Worm (Caenorhabditis elegans) whole organism, L1 larva: ENCODE measurements around the gene T25E4.1.

Experiments used
- C04F5.9 ChIP-seq: sonication (generic microtip); optimal IDR thresholded peaks from 2 replicates; lab custom pipeline; 2016; ENCODE audit warnings: missing genetic modification characterization, missing compliant biosample characterization
- C16A3.4 ChIP-seq: fragments of 150-350 bp; optimal IDR thresholded peaks from 2 replicates; lab custom pipeline; 2014; ENCODE audit warnings: missing biosample characterization, missing genetic modification characterization
- Y116A8C.19 ChIP-seq: sonication (generic microtip); optimal IDR thresholded peaks from 2 replicates; lab custom pipeline; 2016; ENCODE audit warnings: missing compliant biosample characterization, missing genetic modification characterization, borderline replicate concordance
- aha-1 ChIP-seq: fragments of 150-350 bp; optimal IDR thresholded peaks from 2 replicates; lab custom pipeline; 2014; ENCODE audit warnings: missing biosample characterization, missing genetic modification characterization
- ceh-63 ChIP-seq: fragments of 200-800 bp; sonication (Bioruptor generic); optimal IDR thresholded peaks from 2 replicates; lab custom pipeline; 2018; ENCODE audit warnings: mild to moderate bottlenecking, missing genetic modification characterization, missing compliant biosample characterization
- ceh-8 ChIP-seq: fragments of 200-800 bp; sonication (Bioruptor generic); optimal IDR thresholded peaks from 2 replicates; lab custom pipeline; 2018; ENCODE audit warnings: mild to moderate bottlenecking, missing genetic modification characterization, moderate library complexity, missing compliant biosample characterization
- ceh-82 ChIP-seq, 3 experiments: fragments of 150-350 bp in 1 of 3; sonication (generic microtip) in 2 of 3; optimal IDR thresholded peaks; 2 replicates each; lab custom pipeline; 2014 to 2017; ENCODE audit warnings: missing biosample characterization in 3 of 3, missing genetic modification characterization in 3 of 3
- ces-1 ChIP-seq: fragments of 150-350 bp; optimal IDR thresholded peaks from 2 replicates; lab custom pipeline; 2014; ENCODE audit warnings: missing biosample characterization, missing genetic modification reagents, missing genetic modification characterization
- egl-13 ChIP-seq: sonication (generic microtip); optimal IDR thresholded peaks from 2 replicates; lab custom pipeline; 2016; ENCODE audit warnings: missing genotype, missing genetic modification reagents, missing genetic modification characterization, missing compliant biosample characterization
- egl-27 ChIP-seq, 2 experiments: fragments of 150-350 bp in 1 of 2; sonication (generic microtip); optimal IDR thresholded peaks; 3 replicates each; lab custom pipeline; 2017 to 2018; ENCODE audit warnings: missing biosample characterization in 2 of 2, missing genetic modification characterization in 2 of 2, missing genetic modification reagents in 2 of 2
- elt-2 ChIP-seq: sonication (generic microtip); optimal IDR thresholded peaks from 2 replicates; lab custom pipeline; 2016; ENCODE audit warnings: missing genetic modification characterization, mild to moderate bottlenecking, inconsistent platforms, missing compliant biosample characterization, missing genetic modification reagents
- hlh-4 ChIP-seq: sonication (generic microtip); optimal IDR thresholded peaks from 2 replicates; lab custom pipeline; 2016; ENCODE audit warnings: mild to moderate bottlenecking, missing genetic modification characterization, missing compliant biosample characterization
- isw-1 ChIP-seq: fragments of 200-800 bp; sonication (Bioruptor generic); IDR thresholded peaks from 2 replicates; pipeline ENCODE4 v1.3.6; 2022; ENCODE audit warnings: missing genetic modification characterization, missing compliant biosample characterization
- lin-13 ChIP-seq: fragments of 150-350 bp; optimal IDR thresholded peaks from 2 replicates; lab custom pipeline; 2014; ENCODE audit warnings: missing biosample characterization, missing genetic modification reagents, missing genetic modification characterization
- lin-15B ChIP-seq: fragments of 150-350 bp; sonication (generic microtip); optimal IDR thresholded peaks from 3 replicates; lab custom pipeline; 2014; ENCODE audit warnings: missing biosample characterization, missing genetic modification characterization
- lin-35 ChIP-seq, 2 experiments: fragments of 150-350 bp; optimal IDR thresholded peaks; 2 replicates each; lab custom pipeline; 2014; ENCODE audit warnings: missing biosample characterization in 2 of 2, missing genetic modification characterization in 2 of 2, missing genetic modification reagents in 2 of 2
- mab-9 ChIP-seq: fragments of 200-800 bp; sonication (Bioruptor generic); IDR thresholded peaks from 2 replicates; pipeline ENCODE4 v1.3.6; 2022; ENCODE audit warnings: missing genetic modification reagents, missing genetic modification characterization, missing compliant biosample characterization
- nhr-11 ChIP-seq: fragments of 150-350 bp; optimal IDR thresholded peaks from 2 replicates; lab custom pipeline; 2014; ENCODE audit warnings: missing biosample characterization, missing genetic modification characterization
- nhr-12 ChIP-seq: sonication (generic microtip); optimal IDR thresholded peaks from 2 replicates; lab custom pipeline; 2017; ENCODE audit warnings: missing biosample characterization, missing genetic modification characterization
- nhr-20 ChIP-seq: sonication (generic microtip); optimal IDR thresholded peaks from 2 replicates; lab custom pipeline; 2016; ENCODE audit warnings: mild to moderate bottlenecking, missing genetic modification characterization, missing compliant biosample characterization
- nhr-28 ChIP-seq: fragments of 150-350 bp; optimal IDR thresholded peaks from 2 replicates; lab custom pipeline; 2014; ENCODE audit warnings: missing biosample characterization, missing genetic modification characterization
- nhr-47 ChIP-seq: sonication (generic microtip); optimal IDR thresholded peaks from 2 replicates; lab custom pipeline; 2016; ENCODE audit warnings: mild to moderate bottlenecking, missing genetic modification characterization, moderate library complexity, missing compliant biosample characterization
- nhr-71 ChIP-seq: sonication (generic microtip); optimal IDR thresholded peaks from 2 replicates; lab custom pipeline; 2016; ENCODE audit warnings: mild to moderate bottlenecking, missing genetic modification characterization, moderate library complexity, missing compliant biosample characterization
- nhr-76 ChIP-seq: sonication (generic microtip); optimal IDR thresholded peaks from 2 replicates; lab custom pipeline; 2017; ENCODE audit warnings: missing biosample characterization, missing genetic modification characterization
- nhr-85 ChIP-seq: sonication (generic microtip); peaks from one replicate; lab custom pipeline; 2016; ENCODE audit warnings: missing genetic modification characterization, inconsistent platforms, missing compliant biosample characterization
- nhr-90 ChIP-seq: sonication (generic microtip); optimal IDR thresholded peaks from 2 replicates; lab custom pipeline; 2016; ENCODE audit warnings: mild to moderate bottlenecking, missing genetic modification characterization, missing compliant biosample characterization; ENCODE audit not compliant: poor library complexity
- pag-3 ChIP-seq: sonication (generic microtip); optimal IDR thresholded peaks from 2 replicates; lab custom pipeline; 2017; ENCODE audit warnings: missing genetic modification characterization, mild to moderate bottlenecking, missing compliant biosample characterization, antibody characterized with exemption, borderline replicate concordance; ENCODE audit not compliant: insufficient read depth
- pax-3 ChIP-seq: fragments of 200-800 bp; sonication (Bioruptor generic); optimal IDR thresholded peaks from 2 replicates; lab custom pipeline; 2018; ENCODE audit warnings: mild to moderate bottlenecking, missing genetic modification characterization, moderate library complexity, missing compliant biosample characterization
- pqm-1 ChIP-seq: sonication (generic microtip); optimal IDR thresholded peaks from 3 replicates; lab custom pipeline; 2017; ENCODE audit warnings: missing biosample characterization, missing genetic modification characterization
- rnt-1 ChIP-seq: sonication (generic microtip); optimal IDR thresholded peaks from 2 replicates; lab custom pipeline; 2016; ENCODE audit warnings: mild to moderate bottlenecking, missing genetic modification characterization, moderate library complexity, missing compliant biosample characterization
- skn-1 ChIP-seq: fragments of 150-350 bp; optimal IDR thresholded peaks from 2 replicates; lab custom pipeline; 2014; ENCODE audit warnings: missing biosample characterization, missing genetic modification characterization
- snpc-4 ChIP-seq: fragments of 150-350 bp; optimal IDR thresholded peaks from 2 replicates; lab custom pipeline; 2014; ENCODE audit warnings: missing biosample characterization, missing genetic modification characterization
- snu-23 ChIP-seq: sonication (generic microtip); optimal IDR thresholded peaks from 2 replicates; lab custom pipeline; 2016; ENCODE audit warnings: missing genetic modification characterization, missing compliant biosample characterization
- tlp-1 ChIP-seq: fragments of 150-350 bp; optimal IDR thresholded peaks from 2 replicates; lab custom pipeline; 2014; ENCODE audit warnings: missing biosample characterization, missing genetic modification characterization
- unc-130 ChIP-seq: fragments of 150-350 bp; optimal IDR thresholded peaks from 2 replicates; lab custom pipeline; 2017; ENCODE audit warnings: missing biosample characterization, missing genetic modification characterization, inconsistent platforms
- unc-30 ChIP-seq: sonication (generic microtip); optimal IDR thresholded peaks from 2 replicates; lab custom pipeline; 2017; ENCODE audit warnings: missing biosample characterization, missing genetic modification characterization
- unc-62 ChIP-seq: fragments of 150-350 bp; optimal IDR thresholded peaks from 2 replicates; lab custom pipeline; 2014; ENCODE audit warnings: missing biosample characterization, missing genetic modification reagents, missing genetic modification characterization
- unc-86 ChIP-seq: sonication (generic microtip); optimal IDR thresholded peaks from 2 replicates; lab custom pipeline; 2016; ENCODE audit warnings: missing genetic modification characterization, missing compliant biosample characterization
- vab-15 ChIP-seq: sonication (generic microtip); optimal IDR thresholded peaks from 2 replicates; lab custom pipeline; 2017; ENCODE audit warnings: missing genotype, mild to moderate bottlenecking, missing genetic modification characterization, missing compliant biosample characterization
- ztf-11 ChIP-seq, 2 experiments: sonication (generic microtip); optimal IDR thresholded peaks; 2 replicates each; lab custom pipeline; 2016 to 2017; ENCODE audit warnings: missing genetic modification characterization in 2 of 2, missing biosample characterization in 1 of 2, missing compliant biosample characterization in 1 of 2

Gene T25E4.1

DNA sequence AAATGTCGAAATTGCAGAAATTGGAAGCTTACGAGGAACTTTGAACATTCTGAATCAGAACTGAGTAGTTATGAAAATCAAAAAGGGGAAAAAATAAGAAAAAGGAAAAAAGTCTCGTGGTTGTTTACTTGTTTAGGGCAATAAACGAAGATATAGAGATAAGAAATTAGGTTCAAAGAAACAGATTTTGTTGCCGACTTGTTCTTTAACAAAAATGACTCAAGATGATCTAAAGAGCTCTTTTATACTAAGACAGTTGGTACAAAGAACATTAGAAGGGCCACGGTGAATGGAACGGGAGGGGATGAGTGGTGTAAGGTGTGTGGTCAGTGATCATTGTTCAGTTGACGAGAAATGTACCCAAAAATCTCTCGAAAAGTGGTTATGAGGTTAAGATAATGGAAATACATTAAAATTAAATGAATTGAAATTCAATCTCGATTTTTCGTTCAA lies 30.7 kb upstream of the T25E4.1 start, which contains the start of gene acdh-2:
TSS of gene acdh-2 (minus strand) at position 51 of the 453 bp plus-strand sequence.
- TF ChIP-seq nhr-71 (tag; lab: Kevin White, UChicago), result peak; percentile 51
- TF ChIP-seq snu-23 (GFP tag; lab: Kevin White, UChicago), result peak; percentile 22
- TF ChIP-seq unc-62 (GFP tag; lab: Kevin White, UChicago), result no peak

DNA sequence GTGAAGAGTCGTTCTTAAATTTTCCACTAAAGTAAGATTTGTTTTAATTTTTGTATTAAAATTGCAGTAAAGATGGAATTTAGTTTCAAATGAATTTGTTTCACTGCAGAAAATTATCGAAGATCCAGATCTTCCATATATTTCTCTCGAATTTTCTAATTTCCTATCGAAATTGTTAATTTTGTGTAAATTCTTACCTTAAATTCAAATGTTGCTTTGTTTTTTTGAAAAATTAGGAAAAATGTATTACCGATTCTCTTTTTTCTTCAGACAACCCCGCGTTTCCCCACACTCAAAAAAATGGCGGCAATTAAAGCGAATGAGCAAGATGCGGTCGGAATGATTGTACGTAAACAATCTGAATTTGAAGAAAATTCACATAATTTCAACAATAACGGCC lies 28.4 kb upstream of the T25E4.1 start, which contains the start of gene C17C3.6:
TSS of gene C17C3.6 (plus strand) at position 301 of the 400 bp plus-strand sequence.
- TF ChIP-seq pag-3, result no peak
- no peak for TF ChIP-seq tlp-1 (tag; lab: Kevin White, UChicago)
- TF ChIP-seq skn-1, result no peak
- no peak for TF ChIP-seq unc-130 (tag; lab: Kevin White, UChicago)
- no peak for TF ChIP-seq C04F5.9 (tag; lab: Kevin White, UChicago)
- TF ChIP-seq unc-30, result no peak
- no peak for TF ChIP-seq nhr-76 (tag; lab: Kevin White, UChicago)
- no peak for TF ChIP-seq ceh-8 (GFP tag; lab: Kevin White, UChicago)
- TF ChIP-seq unc-86 (tag; lab: Kevin White, UChicago), result no peak
- TF ChIP-seq egl-27 (tag; optimal IDR thresholded peaks at IDR 0.05; lab: Kevin White, UChicago), result no peak
- TF ChIP-seq snpc-4 (tag; lab: Kevin White, UChicago), result no peak
- no peak for TF ChIP-seq mab-9 (GFP tag; lab: Robert Waterston, UW)
- no peak for TF ChIP-seq nhr-12 (tag; lab: Kevin White, UChicago)
- TF ChIP-seq, all 84 proteins: peak for 0

DNA sequence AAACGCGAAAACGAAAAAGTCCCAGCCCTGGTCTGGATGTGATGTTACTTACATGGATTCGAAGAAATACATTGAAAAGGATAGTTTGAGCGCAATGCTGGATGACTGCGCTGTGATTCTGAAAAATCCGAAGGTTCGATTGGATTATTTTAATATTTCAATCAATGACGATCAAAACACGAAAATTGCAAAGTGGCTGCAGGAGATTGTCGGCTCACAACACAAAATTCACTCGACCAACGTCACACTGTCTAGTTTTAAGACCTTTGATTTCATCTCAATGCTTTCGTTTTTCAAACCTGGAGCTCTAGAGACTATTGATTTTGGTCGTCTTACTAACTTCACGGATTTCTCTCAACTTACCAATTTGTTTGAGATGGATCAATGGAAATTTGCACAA lies 26.6 kb upstream of the T25E4.1 start, which contains the start of gene C17C3.5:
TSS of gene C17C3.5 (plus strand) at position 301 of the 400 bp plus-strand sequence.
- no peak for TF ChIP-seq pax-3 (tag; lab: Kevin White, UChicago)
- no peak for TF ChIP-seq lin-15B
- TF ChIP-seq vab-15 (tag; lab: Kevin White, UChicago), result no peak
- TF ChIP-seq C04F5.9 (tag; lab: Kevin White, UChicago), result no peak
- no peak for TF ChIP-seq nhr-11 (tag; lab: Kevin White, UChicago)
- no peak for TF ChIP-seq ztf-11 (tag; optimal IDR thresholded peaks at IDR 0.05; lab: Kevin White, UChicago)
- TF ChIP-seq ceh-63, result no peak
- no peak for TF ChIP-seq nhr-47
- TF ChIP-seq egl-13 (tag; lab: Kevin White, UChicago), result no peak
- TF ChIP-seq pag-3, result no peak
- TF ChIP-seq rnt-1, result no peak
- TF ChIP-seq lin-13 (GFP tag; lab: Kevin White, UChicago), result no peak
- no peak for TF ChIP-seq ceh-82 (tag; optimal IDR thresholded peaks at IDR 0.05; lab: Kevin White, UChicago)
- TF ChIP-seq nhr-12 (tag; lab: Kevin White, UChicago), result no peak
- TF ChIP-seq snu-23 (GFP tag; lab: Kevin White, UChicago), result no peak
- TF ChIP-seq aha-1, result no peak
- TF ChIP-seq ces-1 (GFP tag; lab: Kevin White, UChicago), result no peak
- no peak for TF ChIP-seq C16A3.4 (tag; lab: Kevin White, UChicago)
- TF ChIP-seq pqm-1 (tag; lab: Kevin White, UChicago), result no peak
- TF ChIP-seq elt-2, result no peak

DNA sequence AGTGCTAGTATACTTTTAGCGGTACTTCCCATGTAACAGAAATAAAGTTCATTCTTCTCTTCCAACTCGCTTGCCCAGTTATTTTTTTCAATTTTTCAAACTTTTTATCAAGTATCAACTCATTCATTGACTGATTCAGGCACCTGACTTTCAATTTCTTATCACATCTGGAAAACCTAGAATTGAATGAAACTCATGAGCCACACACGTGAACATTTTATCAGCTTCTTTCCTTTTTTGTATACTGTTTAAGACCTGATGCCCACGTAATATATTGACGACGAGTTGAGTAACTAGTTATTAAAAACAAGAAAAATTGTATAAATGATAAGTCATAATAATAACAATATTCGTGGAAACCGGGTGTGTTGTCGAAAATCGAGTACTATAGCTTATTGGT lies 24.6 kb upstream of the T25E4.1 start:
- peak in 1 of 2 experiments; percentile 30 for TF ChIP-seq lin-35 (GFP tag; optimal IDR thresholded peaks at IDR 0.05; lab: Kevin White, UChicago)
- no peak for TF ChIP-seq hlh-4 (tag; lab: Kevin White, UChicago)
- peak; percentile 10 for TF ChIP-seq nhr-90 (tag; lab: Kevin White, UChicago)
- no peak for TF ChIP-seq isw-1 (GFP tag; lab: Robert Waterston, UW)
- TF ChIP-seq nhr-28 (tag; lab: Kevin White, UChicago), result no peak
- TF ChIP-seq Y116A8C.19, result no peak
- peak; percentile 4 for TF ChIP-seq nhr-20 (tag; lab: Kevin White, UChicago)
- peak; percentile 98 for TF ChIP-seq elt-2
- TF ChIP-seq nhr-85 (tag; lab: Kevin White, UChicago), result no peak
- no peak for TF ChIP-seq C16A3.4 (tag; lab: Kevin White, UChicago)
- peak; percentile 18 for TF ChIP-seq nhr-71 (tag; lab: Kevin White, UChicago)
- peak; percentile 31 for TF ChIP-seq pqm-1 (tag; lab: Kevin White, UChicago)
